Worm (Caenorhabditis elegans): Measurements from ENCODE around the gene cki-2.

ce11 chrII:7850575-7850974, 34.3 kb downstream of the cki-2 start:
- TF ChIP-seq B0310.2 (tag; optimal IDR thresholded peaks at IDR 0.05) (no peak), ama-1 (optimal IDR thresholded peaks at IDR 0.05) (no peak), aly-1 (tag; optimal IDR thresholded peaks at IDR 0.05) (no peak), tbx-37 (GFP tag; conservative IDR thresholded peaks at IDR 0.05) (no peak), ets-7 (tag; optimal IDR thresholded peaks at IDR 0.05) (no peak), tra-4 (tag; optimal IDR thresholded peaks at IDR 0.05) (no peak), flt-1 (GFP tag; IDR thresholded peaks at IDR 0.05) (no peak)
